Worm (Caenorhabditis elegans) whole organism, early embryonic: Measurements from ENCODE around the gene gtf-2A2.
A peak's percentile ranks its signal among the peaks of the same experiment; 100 is the strongest.

Experiments
- B0310.2 ChIP-seq: sonication (generic microtip); optimal IDR thresholded peaks from 2 replicates; lab custom pipeline; 2016; ENCODE audit warnings: mild to moderate bottlenecking, missing genetic modification characterization, missing compliant biosample characterization
- F13C5.2 ChIP-seq: sonication (generic microtip); optimal IDR thresholded peaks from 2 replicates; lab custom pipeline; 2017; ENCODE audit warnings: mild to moderate bottlenecking, missing genetic modification characterization, inconsistent platforms, missing compliant biosample characterization
- aly-1 ChIP-seq: sonication (generic microtip); optimal IDR thresholded peaks from 2 replicates; lab custom pipeline; 2016; ENCODE audit warnings: missing genetic modification characterization, missing compliant biosample characterization
- ama-1 ChIP-seq: fragments of 150-350 bp; optimal IDR thresholded peaks from 2 replicates; lab custom pipeline; 2014
- ceh-13 ChIP-seq: fragments of 200-800 bp; sonication (Bioruptor generic); optimal IDR thresholded peaks from 2 replicates; lab custom pipeline; 2018; ENCODE audit warnings: mild to moderate bottlenecking, missing genetic modification characterization, missing compliant biosample characterization
- ceh-36 ChIP-seq: sonication (generic microtip); optimal IDR thresholded peaks from 2 replicates; lab custom pipeline; 2016; ENCODE audit warnings: missing genetic modification characterization, inconsistent platforms, missing compliant biosample characterization
- ets-7 ChIP-seq: sonication (generic microtip); optimal IDR thresholded peaks from 2 replicates; lab custom pipeline; 2016; ENCODE audit warnings: missing genotype, missing genetic modification characterization, missing compliant biosample characterization
- flt-1 ChIP-seq: fragments of 200-800 bp; sonication (Bioruptor generic); IDR thresholded peaks from 2 replicates; pipeline ENCODE4 v1.3.6; 2022; ENCODE audit warnings: missing genetic modification characterization, missing compliant biosample characterization
- hmbx-1 ChIP-seq: sonication (generic microtip); optimal IDR thresholded peaks from 2 replicates; lab custom pipeline; 2016; ENCODE audit warnings: mild to moderate bottlenecking, missing genetic modification characterization, missing compliant biosample characterization
- hmg-4 ChIP-seq: fragments of 200-800 bp; sonication (Bioruptor generic); optimal IDR thresholded peaks from 2 replicates; lab custom pipeline; 2018; ENCODE audit warnings: mild to moderate bottlenecking, missing genetic modification characterization, missing compliant biosample characterization
- hnd-1 ChIP-seq: sonication (generic microtip); optimal IDR thresholded peaks from 2 replicates; lab custom pipeline; 2016; ENCODE audit warnings: missing genetic modification characterization, missing compliant biosample characterization
- pes-1 ChIP-seq: fragments of 200-800 bp; sonication (Bioruptor generic); IDR thresholded peaks from 2 replicates; pipeline ENCODE4 v1.3.6; 2022; ENCODE audit warnings: missing genetic modification reagents, missing genetic modification characterization, missing compliant biosample characterization
- scrt-1 ChIP-seq: fragments of 200-800 bp; sonication (Bioruptor generic); IDR thresholded peaks from 2 replicates; pipeline ENCODE4 v1.3.6; 2022; ENCODE audit warnings: missing genetic modification characterization, missing compliant biosample characterization
- sea-1 ChIP-seq: fragments of 200-800 bp; sonication (Bioruptor generic); conservative IDR thresholded peaks from 2 replicates; pipeline ENCODE4 v1.3.6; 2022; ENCODE audit warnings: missing genetic modification characterization, missing compliant biosample characterization
- tbx-11 ChIP-seq: fragments of 200-800 bp; sonication (Bioruptor generic); IDR thresholded peaks from 2 replicates; pipeline ENCODE4 v1.3.6; 2022; ENCODE audit warnings: missing genetic modification characterization, missing compliant biosample characterization
- tbx-37 ChIP-seq: fragments of 200-800 bp; sonication (Bioruptor generic); conservative IDR thresholded peaks from 2 replicates; pipeline ENCODE4 v1.3.6; 2022; ENCODE audit warnings: missing genetic modification reagents, missing genetic modification characterization, missing compliant biosample characterization
- tra-4 ChIP-seq: sonication (generic microtip); optimal IDR thresholded peaks from 2 replicates; lab custom pipeline; 2017; ENCODE audit warnings: missing genetic modification characterization, missing compliant biosample characterization

The gtf-2A2 gene

DNA sequence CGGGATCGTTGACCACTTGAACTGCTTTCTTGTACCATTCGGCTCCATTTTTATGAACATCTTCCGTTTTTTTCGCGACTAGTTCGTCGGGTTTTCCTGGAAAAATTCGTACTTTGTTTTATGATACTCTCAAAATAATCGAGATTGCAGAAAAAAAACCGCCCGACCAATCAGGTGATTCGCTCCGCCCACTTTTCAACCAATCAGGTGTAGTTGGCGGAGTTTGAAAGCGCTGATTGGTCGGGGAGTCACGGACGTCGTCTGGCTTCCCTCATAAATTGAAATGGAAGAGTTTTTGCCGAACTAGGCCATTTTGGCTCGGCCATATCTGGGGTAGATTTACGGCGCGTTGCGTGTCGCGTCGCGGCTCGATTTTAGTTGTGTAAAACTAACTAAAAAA lies 28.0 kb downstream of the gtf-2A2 start:
- TF ChIP-seq scrt-1 (GFP tag; lab: Robert Waterston, UW) (no peak), flt-1 (GFP tag; lab: Robert Waterston, UW) (no peak), ceh-13 (no peak), aly-1 (no peak), pes-1 (GFP tag; lab: Robert Waterston, UW) (no peak), hmg-4 (GFP tag; lab: Kevin White, UChicago) (no peak), ama-1 (lab: Kevin White, UChicago) (no peak), B0310.2 (tag; lab: Kevin White, UChicago) (no peak), hmbx-1 (tag; lab: Kevin White, UChicago) (no peak), ets-7 (tag; lab: Kevin White, UChicago) (no peak)

ce11 chrIII:12658649-12659048 lies 34.1 kb downstream of the gtf-2A2 start:
- TF ChIP-seq pes-1 (GFP tag; lab: Robert Waterston, UW) (no peak), hmbx-1 (tag; lab: Kevin White, UChicago) (no peak), tbx-11 (GFP tag; lab: Robert Waterston, UW) (no peak)

ce11 chrIII:12662186-12662585 lies 37.6 kb downstream of the gtf-2A2 start, which contains the start of gene tpst-1:
TSS of gene tpst-1 (minus strand) at chrIII:12662286.
- TF ChIP-seq ceh-36 (no peak), F13C5.2 (tag; lab: Kevin White, UChicago) (no peak), tbx-11 (GFP tag; lab: Robert Waterston, UW) (no peak), hmbx-1 (tag; lab: Kevin White, UChicago) (no peak), hmg-4 (GFP tag; lab: Kevin White, UChicago) (no peak), flt-1 (GFP tag; lab: Robert Waterston, UW) (no peak), hnd-1 (no peak), tbx-37 (GFP tag; lab: Robert Waterston, UW) (no peak)

DNA sequence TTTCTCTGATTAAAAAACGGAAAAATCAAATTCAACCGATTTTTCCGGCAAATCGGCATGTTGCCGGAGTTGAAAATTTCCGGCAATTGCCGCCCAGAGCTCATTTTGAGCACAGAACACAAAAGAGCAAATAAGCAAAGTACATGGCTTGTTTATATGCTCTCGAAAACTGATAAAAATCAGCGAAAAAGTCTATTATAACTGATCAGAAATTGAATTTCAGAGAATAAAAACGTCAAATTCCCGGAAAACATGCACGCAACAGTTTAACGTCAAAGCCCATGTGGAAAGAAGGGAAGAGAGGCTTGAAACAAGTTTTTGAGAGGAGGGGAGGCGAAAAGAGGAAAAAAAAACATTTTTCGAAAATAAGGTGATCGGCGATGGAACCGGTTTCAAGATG lies 44.3 kb downstream of the gtf-2A2 start:
- TF ChIP-seq tbx-37 (GFP tag; lab: Robert Waterston, UW) (no peak), B0310.2 (tag; lab: Kevin White, UChicago) (no peak), ets-7 (tag; lab: Kevin White, UChicago) (no peak), F13C5.2 (tag; lab: Kevin White, UChicago) (no peak), flt-1 (GFP tag; lab: Robert Waterston, UW) (no peak), pes-1 (GFP tag; lab: Robert Waterston, UW) (no peak), aly-1 (no peak), scrt-1 (GFP tag; lab: Robert Waterston, UW) (no peak), tra-4 (tag; lab: Kevin White, UChicago) (no peak), ama-1 (lab: Kevin White, UChicago) (no peak), hmg-4 (GFP tag; lab: Kevin White, UChicago) (no peak), ceh-36 (no peak), hmbx-1 (tag; lab: Kevin White, UChicago) (no peak), sea-1 (GFP tag; lab: Robert Waterston, UW) (no peak), tbx-11 (GFP tag; lab: Robert Waterston, UW) (no peak), hnd-1 (no peak), ceh-13 (no peak)

ce11 chrIII:12673382-12673970 lies 48.9 kb downstream of the gtf-2A2 start, which contains the start of the genes taf-7.2 and elpc-2:
TSS of gene taf-7.2 (minus strand) at chrIII:12673423.
TSS of gene elpc-2 (plus strand) at chrIII:12673677.
- TF ChIP-seq flt-1 (GFP tag; lab: Robert Waterston, UW), result no peak
- no peak for TF ChIP-seq aly-1
- TF ChIP-seq pes-1 (GFP tag; lab: Robert Waterston, UW), result peak; percentile 30; the same call in 1 of the 2 replicates
- TF ChIP-seq sea-1 (GFP tag; lab: Robert Waterston, UW), result no peak
- TF ChIP-seq tra-4 (tag; lab: Kevin White, UChicago), result no peak
- peak; percentile 11 for TF ChIP-seq hnd-1
- no peak for TF ChIP-seq F13C5.2 (tag; lab: Kevin White, UChicago)
- TF ChIP-seq hmbx-1 (tag; lab: Kevin White, UChicago), result no peak
- TF ChIP-seq ceh-13, result no peak
- no peak for TF ChIP-seq ceh-36
- no peak for TF ChIP-seq scrt-1 (GFP tag; lab: Robert Waterston, UW)
- TF ChIP-seq hmg-4 (GFP tag; lab: Kevin White, UChicago), result no peak
- TF ChIP-seq ets-7 (tag; lab: Kevin White, UChicago), result no peak
- TF ChIP-seq ama-1 (lab: Kevin White, UChicago), result no peak
- peak; percentile 54 for TF ChIP-seq tbx-37 (GFP tag; lab: Robert Waterston, UW)
- TF ChIP-seq B0310.2 (tag; lab: Kevin White, UChicago), result no peak
- no peak for TF ChIP-seq tbx-11 (GFP tag; lab: Robert Waterston, UW)
